Fruit fly (Drosophila melanogaster): ENCODE results near the gene CG10462.

The CG10462 gene

DNA sequence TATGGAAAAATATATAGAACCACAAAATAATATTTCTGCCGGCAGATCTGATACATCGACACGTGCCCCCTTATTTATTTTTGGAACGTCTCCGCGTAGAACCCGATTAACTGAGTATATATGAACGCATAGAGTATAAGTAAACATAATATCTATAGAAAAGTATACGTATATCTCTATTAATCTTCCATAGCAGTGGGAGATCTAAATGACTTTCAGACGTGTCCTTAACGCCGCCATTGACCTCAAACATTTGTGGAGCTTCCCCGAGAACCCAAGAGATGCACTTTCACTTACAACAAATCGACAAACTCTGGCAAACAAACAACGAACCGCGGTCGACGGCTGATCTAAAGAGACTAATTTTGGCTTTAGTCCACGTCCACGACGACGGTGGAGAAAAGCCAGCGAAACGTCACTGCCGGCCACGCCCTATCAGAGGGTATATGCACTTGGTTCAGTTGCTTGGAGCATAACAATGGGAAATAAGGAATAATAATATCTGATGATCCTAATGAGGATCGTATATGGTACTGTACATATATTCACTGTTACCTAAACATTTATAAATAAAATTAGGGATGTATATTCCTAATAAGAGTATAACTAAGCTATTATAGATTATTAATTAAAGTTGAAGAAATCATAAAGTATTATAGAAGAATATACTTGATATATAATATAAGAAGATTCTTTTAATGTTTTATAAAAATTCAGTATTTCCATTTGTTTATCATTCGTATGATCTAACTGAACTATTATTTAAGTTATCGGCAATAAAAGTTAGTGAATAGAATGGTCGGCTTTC lies 28.2 kb upstream of the CG10462 start, which contains the start of gene fbp (continued):
- TF ChIP-seq CG7556 (GFP tag; optimal IDR thresholded peaks at IDR 0.05) (peak; percentile 89), gcm2 (GFP tag; optimal IDR thresholded peaks at IDR 0.05) (no peak), CG7786 (GFP tag; optimal IDR thresholded peaks at IDR 0.05) (peak; percentile 41), CG5953 (GFP tag; IDR thresholded peaks at IDR 0.05) (peak; percentile 8; the same call in 1 of the 2 replicates), CG7372 (GFP tag; IDR thresholded peaks at IDR 0.05) (no peak), Dip2 (GFP tag; IDR thresholded peaks at IDR 0.05) (no peak), Hey (tag; optimal IDR thresholded peaks at IDR 0.05) (peak; percentile 99), YL-1 (GFP tag; optimal IDR thresholded peaks at IDR 0.05) (no peak), E2f1 (GFP tag; IDR thresholded peaks at IDR 0.05) (peak; percentile 47; the same call in 1 of the 2 replicates), HLHmδ (GFP tag; optimal IDR thresholded peaks at IDR 0.05) (peak; percentile 35), sima (GFP tag; optimal IDR thresholded peaks at IDR 0.05) (no peak), dmrt11E (tag; optimal IDR thresholded peaks at IDR 0.05) (peak; percentile 40), Side (GFP tag; optimal IDR thresholded peaks at IDR 0.05) (no peak), Camta (GFP tag; optimal IDR thresholded peaks at IDR 0.05) (no peak), Hr78 (GFP tag; optimal IDR thresholded peaks at IDR 0.05) (peak in 1 of 2 experiments; percentile 18), oc (tag; optimal IDR thresholded peaks at IDR 0.05) (no peak), CG3726 (GFP tag; IDR thresholded peaks at IDR 0.05) (peak; percentile 55; the same call in 1 of the 3 replicates), salm (tag; optimal IDR thresholded peaks at IDR 0.05) (no peak), CG2712 (tag; optimal IDR thresholded peaks at IDR 0.05) (peak; percentile 78), CG34376 (GFP tag; optimal IDR thresholded peaks at IDR 0.05) (peak; percentile 75), kah (GFP tag; optimal IDR thresholded peaks at IDR 0.05) (no peak), CG9932 (GFP tag; IDR thresholded peaks at IDR 0.05) (peak; percentile 65), CG11398 (GFP tag; optimal IDR thresholded peaks at IDR 0.05) (no peak), toy (GFP tag; IDR thresholded peaks at IDR 0.05) (no peak), Trl (optimal IDR thresholded peaks at IDR 0.05) (peak in 1 of 2 experiments; percentile 6), Trl (GFP tag; optimal IDR thresholded peaks at IDR 0.05) (no peak), MBD-R2 (GFP tag; IDR thresholded peaks at IDR 0.05) (no peak; the same call in 1 of the 2 replicates), CG9876 (GFP tag; optimal IDR thresholded peaks at IDR 0.05) (no peak), Pdp1 (GFP tag; optimal IDR thresholded peaks at IDR 0.05) (peak in 1 of 2 experiments; percentile 44), CG12299 (tag; optimal IDR thresholded peaks at IDR 0.05) (no peak), bsh (GFP tag; optimal IDR thresholded peaks at IDR 0.05) (peak; percentile 56 to 61), dpn (GFP tag; optimal IDR thresholded peaks at IDR 0.05) (peak in 1 of 2 experiments; percentile 66), CG13624 (GFP tag; optimal IDR thresholded peaks at IDR 0.05) (peak; percentile 20), dimm (GFP tag; IDR thresholded peaks at IDR 0.05) (no peak), gro (GFP tag; optimal IDR thresholded peaks at IDR 0.05) (no peak), bigmax (GFP tag; optimal IDR thresholded peaks at IDR 0.05) (no peak), repo (GFP tag; optimal IDR thresholded peaks at IDR 0.05) (no peak), CG3065 (GFP tag; optimal IDR thresholded peaks at IDR 0.05) (peak; percentile 28), CG17359 (tag; optimal IDR thresholded peaks at IDR 0.05) (peak; percentile 50), CG6654 (GFP tag; optimal IDR thresholded peaks at IDR 0.05) (no peak), Atf-2 (GFP tag; optimal IDR thresholded peaks at IDR 0.05) (no peak), CG11560 (tag; IDR thresholded peaks at IDR 0.05) (no peak), CG12942 (GFP tag; optimal IDR thresholded peaks at IDR 0.05) (peak; percentile 12), ab (GFP tag; optimal IDR thresholded peaks at IDR 0.05) (no peak), run (tag; optimal IDR thresholded peaks at IDR 0.05) (no peak), CTCF (GFP tag; optimal IDR thresholded peaks at IDR 0.05) (no peak), eve (GFP tag; optimal IDR thresholded peaks at IDR 0.05) (no peak), Dll (GFP tag; IDR thresholded peaks at IDR 0.05; ENCODE audit: partially characterized antibody) (no peak), CG11093 (GFP tag; IDR thresholded peaks at IDR 0.05) (no peak), mam (GFP tag; optimal IDR thresholded peaks at IDR 0.05) (peak; percentile 45), tio (GFP tag; optimal IDR thresholded peaks at IDR 0.05) (peak; percentile 74)
